Fruit fly (Drosophila melanogaster) whole organism, adult: ENCODE data around the gene sv.

Experiments
- CG11617 ChIP-seq: fragments of 200-800 bp; sonication (Bioruptor generic); optimal IDR thresholded peaks from 2 replicates; lab custom pipeline; 2017; ENCODE audit warnings: mild to moderate bottlenecking, missing biosample characterization, missing genetic modification reagents, missing genetic modification characterization
- CG12768 ChIP-seq: fragments of 200-800 bp; sonication (Bioruptor generic); optimal IDR thresholded peaks from 2 replicates; lab custom pipeline; 2017; ENCODE audit warnings: missing biosample characterization, missing genetic modification characterization, mild to moderate bottlenecking, moderate library complexity, missing genetic modification reagents
- CG14711 ChIP-seq: fragments of 200-800 bp; sonication (Bioruptor generic); optimal IDR thresholded peaks from 2 replicates; lab custom pipeline; 2018; ENCODE audit warnings: missing biosample characterization, mild to moderate bottlenecking, missing genetic modification characterization, moderate library complexity
- CG1620 ChIP-seq: fragments of 200-800 bp; sonication (Bioruptor generic); optimal IDR thresholded peaks from 2 replicates; lab custom pipeline; 2016; ENCODE audit warnings: missing biosample characterization, missing genetic modification characterization
- CG33017 ChIP-seq: fragments of 200-800 bp; sonication (Bioruptor generic); optimal IDR thresholded peaks from 2 replicates; lab custom pipeline; 2018; ENCODE audit warnings: missing biosample characterization, mild to moderate bottlenecking, missing genetic modification characterization, moderate library complexity
- CG5204 ChIP-seq: fragments of 200-800 bp; sonication (Bioruptor generic); optimal IDR thresholded peaks from 2 replicates; lab custom pipeline; 2016; ENCODE audit warnings: missing biosample characterization, missing genetic modification characterization
- CG7045 ChIP-seq: fragments of 200-800 bp; sonication (Bioruptor generic); optimal IDR thresholded peaks from 2 replicates; lab custom pipeline; 2017; ENCODE audit warnings: missing biosample characterization, mild to moderate bottlenecking, missing genetic modification characterization
- CG7101 ChIP-seq: fragments of 200-800 bp; sonication (Bioruptor generic); optimal IDR thresholded peaks from 2 replicates; lab custom pipeline; 2018; ENCODE audit warnings: missing biosample characterization, mild to moderate bottlenecking, missing genetic modification characterization, moderate library complexity
- Clk ChIP-seq: fragments of 200-800 bp; sonication (Bioruptor generic); optimal IDR thresholded peaks from 2 replicates; lab custom pipeline; 2017; ENCODE audit warnings: missing biosample characterization, missing genetic modification characterization
- Crg-1 ChIP-seq: fragments of 200-800 bp; sonication (Bioruptor generic); optimal IDR thresholded peaks from 2 replicates; lab custom pipeline; 2016; ENCODE audit warnings: missing biosample characterization, missing genetic modification characterization
- Hr96 ChIP-seq: fragments of 200-800 bp; sonication (Bioruptor generic); optimal IDR thresholded peaks from 2 replicates; lab custom pipeline; 2016; ENCODE audit warnings: missing biosample characterization, missing genetic modification characterization
- Mnt ChIP-seq: fragments of 200-800 bp; sonication (Bioruptor generic); optimal IDR thresholded peaks from 2 replicates; lab custom pipeline; 2016; ENCODE audit warnings: missing biosample characterization, mild to moderate bottlenecking, missing genetic modification characterization
- bab1 ChIP-seq: fragments of 200-800 bp; sonication (Bioruptor generic); optimal IDR thresholded peaks from 3 replicates; lab custom pipeline; 2019; ENCODE audit warnings: missing biosample characterization, mild to moderate bottlenecking, missing genetic modification characterization, moderate library complexity
- cic ChIP-seq: fragments of 200-800 bp; sonication (Bioruptor generic); optimal IDR thresholded peaks from 2 replicates; lab custom pipeline; 2017; ENCODE audit warnings: missing biosample characterization, mild to moderate bottlenecking, missing genetic modification characterization, moderate library complexity
- cnc ChIP-seq, 2 experiments: fragments of >200 bp; optimal IDR thresholded peaks; 2 replicates each; lab custom pipeline; 2017
- kay ChIP-seq: fragments of 200-800 bp; sonication (Bioruptor generic); peaks from one replicate; lab custom pipeline; 2016; ENCODE audit warnings: missing biosample characterization, missing genetic modification characterization, borderline replicate concordance
- ovo ChIP-seq: fragments of 200-800 bp; sonication (Bioruptor generic); optimal IDR thresholded peaks from 2 replicates; lab custom pipeline; 2016; ENCODE audit warnings: missing biosample characterization, missing genetic modification characterization
- pad ChIP-seq: fragments of 200-800 bp; sonication (Bioruptor generic); optimal IDR thresholded peaks from 3 replicates; lab custom pipeline; 2017; ENCODE audit warnings: missing biosample characterization, missing genetic modification characterization, mild to moderate bottlenecking, moderate library complexity, missing genetic modification reagents
- tj ChIP-seq: fragments of 200-800 bp; sonication (Bioruptor generic); optimal IDR thresholded peaks from 3 replicates; lab custom pipeline; 2017; ENCODE audit warnings: missing biosample characterization, mild to moderate bottlenecking, missing genetic modification characterization, moderate library complexity
- toe ChIP-seq: fragments of 200-800 bp; sonication (Bioruptor generic); optimal IDR thresholded peaks from 2 replicates; lab custom pipeline; 2016; ENCODE audit warnings: missing biosample characterization, missing genetic modification characterization

The sv gene

DNA sequence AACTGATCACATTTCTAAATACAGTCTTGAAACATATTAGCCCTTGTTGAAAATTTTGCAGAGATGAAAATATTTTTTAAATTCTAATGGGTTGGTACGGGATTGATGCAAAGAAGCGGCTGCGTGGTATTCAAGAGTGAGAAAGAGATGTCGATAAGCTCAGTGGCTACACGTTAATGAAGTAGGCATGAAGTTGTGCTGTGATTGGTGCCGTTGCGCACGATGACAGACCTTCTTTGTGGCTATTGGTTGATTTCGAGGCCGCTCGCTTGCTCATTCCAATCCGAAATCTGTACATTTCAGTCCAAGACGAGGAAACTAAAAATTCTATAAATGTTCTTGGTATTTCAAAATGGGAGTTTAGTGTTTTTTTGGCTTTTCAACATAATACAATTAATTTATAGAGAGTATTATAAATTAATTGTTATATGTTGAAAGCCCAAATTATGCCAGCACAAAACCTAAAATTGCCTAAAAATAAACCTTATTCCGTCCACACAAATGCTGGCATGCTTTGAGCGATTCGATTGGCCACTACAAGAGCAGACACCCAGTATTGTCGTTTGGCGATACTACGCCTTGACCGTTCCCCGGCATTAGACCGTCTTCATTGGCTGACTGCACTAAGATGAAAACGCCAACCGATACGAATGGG, 9.1 kb downstream of the sv start:
- no peak for TF ChIP-seq CG33017
- TF ChIP-seq CG7101 (tag; lab: Kevin White, UChicago): no peak
- no peak for TF ChIP-seq Hr96
- TF ChIP-seq Mnt (GFP tag; lab: Kevin White, UChicago): no peak
- TF ChIP-seq CG7045: no peak
- no peak for TF ChIP-seq cnc (optimal IDR thresholded peaks at IDR 0.05; lab: Kevin White, UChicago)
- TF ChIP-seq CG5204 (GFP tag; lab: Kevin White, UChicago): no peak
- TF ChIP-seq ovo (GFP tag; lab: Kevin White, UChicago): no peak
- TF ChIP-seq cic (GFP tag; lab: Kevin White, UChicago): no peak
- no peak for TF ChIP-seq Clk (GFP tag; lab: Kevin White, UChicago)
- TF ChIP-seq CG11617 (GFP tag; lab: Kevin White, UChicago): no peak
- no peak for TF ChIP-seq CG12768 (GFP tag; lab: Kevin White, UChicago)
- TF ChIP-seq toe (GFP tag; lab: Kevin White, UChicago): no peak
- no peak for TF ChIP-seq CG1620 (GFP tag; lab: Kevin White, UChicago)

DNA sequence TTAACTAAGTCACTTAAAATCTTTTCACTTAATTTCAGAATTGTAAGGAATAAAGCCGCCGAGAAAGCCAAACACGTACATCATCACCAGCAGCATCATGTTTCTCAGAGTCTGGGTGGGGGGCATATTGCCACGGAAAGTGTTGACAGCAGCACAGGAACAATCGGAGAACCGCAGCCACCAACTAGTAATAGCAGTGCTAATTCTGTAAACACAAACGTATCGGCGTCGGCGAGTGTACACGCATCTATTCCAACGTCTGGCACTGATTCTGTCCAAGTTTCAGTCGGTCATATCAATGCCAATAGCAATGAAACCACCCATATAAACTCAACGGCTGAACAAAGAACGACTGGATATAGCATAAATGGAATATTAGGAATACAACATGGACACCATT, 17.5 kb downstream of the sv start:
- TF ChIP-seq kay (GFP tag; lab: Kevin White, UChicago) (peak; percentile 7), CG11617 (GFP tag; lab: Kevin White, UChicago) (no peak)

DNA sequence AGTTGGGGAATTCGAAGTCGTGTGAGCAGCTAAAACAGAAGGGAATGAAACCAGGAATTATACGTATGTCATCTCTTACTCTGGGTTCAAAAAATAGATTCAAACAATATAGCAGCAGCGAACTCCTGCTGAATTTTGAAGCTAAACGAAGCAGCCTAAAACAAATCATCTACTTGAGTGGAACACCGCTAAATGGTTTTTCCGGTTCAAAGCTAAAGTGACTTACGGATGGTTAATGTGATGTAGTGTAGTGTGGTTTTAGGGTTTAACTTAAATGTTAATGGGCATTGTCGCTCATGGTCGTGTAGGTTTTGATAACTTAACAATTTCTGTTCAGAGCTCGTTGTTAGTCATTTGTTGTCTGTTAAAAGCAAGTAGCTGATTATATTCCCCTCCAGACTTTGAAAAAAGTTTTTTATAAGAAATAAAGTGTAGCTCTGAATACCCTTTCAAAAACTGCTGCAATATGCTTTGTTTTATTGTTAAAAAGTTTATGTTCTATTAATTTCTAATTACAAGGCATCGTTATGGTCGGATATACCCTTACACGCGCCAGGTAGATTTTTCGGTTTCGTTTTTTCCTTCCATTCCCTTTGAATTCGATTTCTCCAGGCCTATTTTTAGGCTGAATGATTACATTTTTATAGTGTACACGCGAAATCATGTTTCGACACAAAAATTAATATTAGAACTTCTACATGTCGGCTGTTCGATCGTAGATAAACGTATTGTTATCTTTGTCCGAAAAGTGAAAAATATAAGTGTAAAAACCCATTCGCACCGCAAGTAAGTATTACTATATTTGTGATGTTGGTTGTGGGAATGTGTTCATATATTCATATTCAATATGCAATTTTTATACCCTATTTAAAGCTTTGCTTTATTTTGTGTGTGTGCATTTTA, 24.5 kb downstream of the sv start:
- peak; percentile 74 for TF ChIP-seq CG14711 (tag; lab: Kevin White, UChicago)
- peak; percentile 49 for TF ChIP-seq CG11617 (GFP tag; lab: Kevin White, UChicago)
- peak; percentile 10 for TF ChIP-seq CG12768 (GFP tag; lab: Kevin White, UChicago)
- no peak for TF ChIP-seq Hr96
- no peak for TF ChIP-seq Mnt (GFP tag; lab: Kevin White, UChicago)
- peak; percentile 50 for TF ChIP-seq CG33017
- TF ChIP-seq kay (GFP tag; lab: Kevin White, UChicago): peak; percentile 68
- peak; percentile 9 for TF ChIP-seq Crg-1 (GFP tag; lab: Kevin White, UChicago)
- no peak for TF ChIP-seq cic (GFP tag; lab: Kevin White, UChicago)
- TF ChIP-seq bab1 (GFP tag; lab: Kevin White, UChicago): peak; percentile 87
- TF ChIP-seq pad (GFP tag; lab: Kevin White, UChicago): peak; percentile 60
- TF ChIP-seq tj: peak; percentile 14
- no peak for TF ChIP-seq CG5204 (GFP tag; lab: Kevin White, UChicago)
- no peak for TF ChIP-seq toe (GFP tag; lab: Kevin White, UChicago)
- TF ChIP-seq CG7101 (tag; lab: Kevin White, UChicago): peak; percentile 80

DNA sequence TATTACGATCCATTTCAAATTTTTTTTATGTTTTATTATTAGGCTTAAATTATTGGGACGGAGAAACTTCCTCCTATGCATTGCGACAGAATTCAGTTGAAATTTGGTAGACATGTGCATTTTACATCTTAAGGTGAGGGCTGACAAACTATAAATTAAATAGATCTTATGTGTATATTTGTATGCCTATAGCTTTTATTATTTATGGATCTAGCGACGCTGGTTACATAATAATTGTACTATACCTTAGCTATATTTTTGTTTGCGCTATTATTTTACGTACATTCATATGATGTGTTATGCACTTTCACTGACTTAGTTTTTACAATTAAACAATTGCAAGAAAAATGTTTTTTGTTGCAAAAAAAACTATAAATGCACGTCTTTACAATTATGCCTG, 26.7 kb downstream of the sv start:
- TF ChIP-seq Mnt (GFP tag; lab: Kevin White, UChicago) (no peak), CG7101 (tag; lab: Kevin White, UChicago) (no peak), CG12768 (GFP tag; lab: Kevin White, UChicago) (no peak), CG11617 (GFP tag; lab: Kevin White, UChicago) (no peak), CG5204 (GFP tag; lab: Kevin White, UChicago) (no peak), kay (GFP tag; lab: Kevin White, UChicago) (peak; percentile 68)

DNA sequence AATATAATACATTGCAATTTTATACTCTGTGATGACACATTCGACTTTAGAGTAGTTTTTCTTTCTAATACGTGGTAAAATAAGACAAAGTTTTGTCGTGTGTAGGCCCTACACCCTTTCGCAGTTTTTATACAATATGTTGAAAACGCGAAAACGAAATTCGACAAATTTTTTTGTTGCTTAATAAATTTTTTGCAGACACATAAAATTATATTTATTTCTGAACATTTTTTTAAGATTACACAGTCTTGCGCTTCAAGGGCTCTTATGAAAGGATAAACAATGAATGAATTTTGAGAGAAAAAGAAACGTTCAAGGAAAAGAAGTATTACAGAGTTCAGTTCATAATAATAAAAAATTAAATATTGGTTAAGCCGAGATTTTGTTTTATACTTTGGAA, 33.3 kb downstream of the sv start:
- no peak for TF ChIP-seq cnc (optimal IDR thresholded peaks at IDR 0.05; lab: Kevin White, UChicago)
- peak; percentile 92 for TF ChIP-seq kay (GFP tag; lab: Kevin White, UChicago)

DNA sequence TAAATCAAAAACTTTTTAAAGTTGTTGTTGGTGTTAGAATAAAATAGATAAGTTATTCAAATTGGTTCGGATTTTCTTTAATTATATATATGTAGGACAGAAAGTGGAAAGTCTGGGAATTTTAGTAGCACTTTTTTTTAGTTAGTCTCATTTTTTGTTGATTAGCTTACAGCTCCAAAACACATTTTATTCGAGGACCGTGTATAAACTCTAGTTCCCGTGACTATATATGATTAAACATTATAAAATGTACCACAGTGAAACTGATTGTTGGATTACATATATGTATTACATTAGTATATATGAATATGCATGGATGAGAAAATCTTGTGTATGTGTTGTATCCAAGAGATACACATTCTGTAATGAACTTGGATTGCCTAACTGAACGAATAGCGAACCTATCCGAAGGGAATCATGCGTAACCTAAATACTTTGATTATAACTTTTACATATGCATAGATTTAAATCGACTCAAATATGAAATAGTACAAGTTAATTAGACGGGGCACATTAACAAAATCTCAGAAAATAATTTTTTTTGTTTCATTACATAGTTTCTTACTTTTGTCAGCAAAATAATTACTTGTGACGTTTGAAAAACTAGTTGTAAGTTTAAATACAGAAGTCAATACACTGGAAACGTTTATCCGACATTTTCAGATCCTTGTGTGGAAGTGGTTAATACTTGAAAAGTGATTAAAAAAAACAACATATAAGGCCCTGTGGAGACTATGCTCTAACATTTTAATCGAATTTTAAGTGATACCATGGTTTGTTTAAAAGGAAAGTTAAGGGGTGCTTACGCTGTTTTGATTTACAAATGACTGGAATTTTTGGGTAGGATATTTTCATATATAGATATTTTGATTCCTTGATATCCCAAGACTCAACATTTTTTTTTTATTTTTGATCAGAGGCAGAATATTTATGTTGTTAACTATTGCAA, 34.3 kb downstream of the sv start, which contains the start of gene Cals:
Gene Cals, minus strand, starts transcription at position 700 of the 949 bp plus-strand sequence.
- TF ChIP-seq CG12768 (GFP tag; lab: Kevin White, UChicago): no peak
- TF ChIP-seq kay (GFP tag; lab: Kevin White, UChicago): peak; percentile 96
- TF ChIP-seq ovo (GFP tag; lab: Kevin White, UChicago): no peak
